Worm (Caenorhabditis elegans): Measurements from ENCODE around the gene M02A10.1.

DNA sequence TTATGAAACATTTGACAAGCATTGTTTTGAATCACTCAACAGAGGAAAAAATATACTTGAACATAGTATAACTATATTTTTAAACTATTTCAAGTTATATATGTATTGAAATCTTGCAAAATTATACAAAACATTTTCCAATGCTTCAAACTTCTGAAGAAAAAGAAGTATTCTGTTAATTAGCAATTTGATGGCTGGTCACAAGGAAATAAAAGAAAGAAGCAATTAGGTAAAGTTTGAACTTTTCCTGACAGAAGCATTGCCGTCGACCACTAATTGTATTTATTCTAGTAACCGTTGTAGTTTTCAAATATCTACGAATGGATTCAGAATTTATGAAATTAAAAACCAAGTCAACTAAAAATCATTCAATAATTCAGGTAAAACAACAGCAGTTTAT is 18.0 kb upstream of the M02A10.1 start:
- TF ChIP-seq jun-1 (tag; optimal IDR thresholded peaks at IDR 0.05): no peak
- no peak for TF ChIP-seq aha-1 (tag; optimal IDR thresholded peaks at IDR 0.05)
- TF ChIP-seq lir-3 (tag; optimal IDR thresholded peaks at IDR 0.05; ENCODE audit: poor library complexity): no peak
- TF ChIP-seq lsy-2 (tag; optimal IDR thresholded peaks at IDR 0.05): no peak

Data from whole organism, L1 larva.